Worm (Caenorhabditis elegans) whole organism, L4/young adult: ENCODE results near the gene fipr-10.

Experiments
- W03F9.2 ChIP-seq: fragments of 150-350 bp; optimal IDR thresholded peaks from 2 replicates; lab custom pipeline; 2014; ENCODE audit warnings: missing biosample characterization, missing genetic modification characterization
- dao-5 ChIP-seq: sonication (generic microtip); optimal IDR thresholded peaks from 2 replicates; lab custom pipeline; 2016; ENCODE audit warnings: missing genotype, missing genetic modification characterization, moderate library complexity, missing compliant biosample characterization
- him-1 ChIP-seq: sonication (generic microtip); optimal IDR thresholded peaks from 2 replicates; lab custom pipeline; 2016; ENCODE audit warnings: missing genotype, missing genetic modification reagents, missing genetic modification characterization, missing compliant biosample characterization

The fipr-10 gene

ce11 chrV:9918410-9918809 lies 4.4 kb downstream of the fipr-10 start, which contains the start of gene C50H2.5:
Gene C50H2.5, plus strand, starts transcription at chrV:9918710.
- no peak for TF ChIP-seq dao-5 (tag; lab: Kevin White, UChicago)
- TF ChIP-seq him-1 (tag; lab: Kevin White, UChicago): no peak
- no peak for TF ChIP-seq W03F9.2 (tag; lab: Kevin White, UChicago)

DNA sequence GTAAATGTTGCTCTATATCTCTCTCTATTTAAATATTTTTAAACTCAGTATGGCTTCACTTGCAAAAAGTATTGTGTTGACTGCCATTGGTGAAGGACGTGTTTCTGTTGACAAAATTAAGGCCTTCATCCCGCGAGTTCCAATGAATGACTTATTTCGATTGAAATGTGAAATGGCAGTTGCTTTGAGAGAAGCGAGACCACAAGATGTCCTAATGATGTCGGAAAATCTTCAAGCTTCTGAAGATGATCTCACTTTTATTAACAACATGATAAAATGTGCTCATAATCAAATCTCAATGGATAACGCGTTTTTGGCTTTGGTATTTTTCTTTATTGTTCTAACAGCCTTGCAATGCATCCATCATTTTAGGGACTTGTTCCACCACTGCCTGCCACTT lies 7.3 kb downstream of the fipr-10 start, which contains the start of gene ceh-75:
ceh-75 (plus strand) TSS at position 50 of the 400 bp plus-strand sequence.
- no peak for TF ChIP-seq him-1 (tag; lab: Kevin White, UChicago)
- TF ChIP-seq W03F9.2 (tag; lab: Kevin White, UChicago): no peak
- TF ChIP-seq dao-5 (tag; lab: Kevin White, UChicago): no peak

DNA sequence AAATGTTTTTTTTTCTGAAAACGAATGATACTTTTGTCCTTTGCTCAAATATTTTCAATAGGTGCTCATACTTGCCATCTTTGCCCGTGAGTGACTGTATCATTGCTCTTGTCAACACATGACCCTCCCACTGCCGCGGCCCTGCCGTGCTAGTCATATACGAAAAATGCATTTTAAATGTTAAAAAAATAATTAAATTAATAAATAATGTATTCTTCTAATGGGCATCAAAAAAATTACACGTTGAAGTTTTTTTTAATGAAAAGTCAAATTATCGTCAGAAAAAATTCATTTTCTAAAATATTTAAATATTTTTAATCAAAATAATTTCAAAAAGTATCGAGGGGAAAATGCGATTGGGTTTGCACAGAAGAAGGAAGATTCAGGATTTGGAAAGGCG lies 8.5 kb downstream of the fipr-10 start, which contains the start of gene C50H2.7:
C50H2.7 (plus strand) TSS at position 301 of the 400 bp plus-strand sequence.
- TF ChIP-seq him-1 (tag; lab: Kevin White, UChicago): no peak
- TF ChIP-seq dao-5 (tag; lab: Kevin White, UChicago): no peak
- no peak for TF ChIP-seq W03F9.2 (tag; lab: Kevin White, UChicago)

DNA sequence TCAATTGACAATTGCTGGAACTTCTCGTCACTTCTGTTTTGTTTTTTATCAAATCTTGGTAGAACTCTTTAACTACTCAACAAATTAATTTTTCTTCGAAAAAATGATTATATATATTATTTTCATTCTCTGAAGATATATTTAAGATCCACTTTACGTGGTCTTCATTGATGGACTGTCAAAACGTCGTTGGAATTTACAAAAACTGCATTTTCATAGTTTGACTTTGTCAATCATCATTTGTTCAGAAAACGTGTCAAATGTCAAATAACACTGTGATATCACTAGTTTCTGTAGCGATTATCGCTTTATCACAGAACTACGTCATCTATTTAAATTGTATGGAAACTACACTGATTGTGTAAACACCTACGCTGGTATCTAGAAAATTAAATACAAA lies 10.4 kb downstream of the fipr-10 start:
- TF ChIP-seq him-1 (tag; lab: Kevin White, UChicago): no peak

DNA sequence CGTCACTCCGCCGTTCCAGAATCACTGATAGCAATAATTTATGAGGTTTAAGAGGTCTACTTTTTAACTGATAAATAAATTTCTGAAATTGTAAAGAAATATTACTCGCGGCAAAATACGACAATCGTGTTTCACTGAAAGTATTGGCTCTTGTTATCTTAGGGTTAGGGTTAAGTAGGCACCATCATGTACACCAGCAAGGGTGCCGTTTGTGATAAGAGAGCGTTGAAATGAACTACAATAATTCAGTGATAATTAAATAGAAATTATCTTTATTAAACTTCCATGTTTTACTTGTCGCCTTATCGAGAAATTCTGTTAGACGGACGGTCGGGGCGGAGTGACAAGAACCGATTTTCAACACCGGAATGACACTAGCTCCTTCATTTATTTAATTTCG lies 11.7 kb downstream of the fipr-10 start:
- TF ChIP-seq him-1 (tag; lab: Kevin White, UChicago) (no peak), W03F9.2 (tag; lab: Kevin White, UChicago) (no peak), dao-5 (tag; lab: Kevin White, UChicago) (no peak)

- TF ChIP-seq dao-5 (tag; lab: Kevin White, UChicago) (no peak), him-1 (tag; lab: Kevin White, UChicago) (no peak), W03F9.2 (tag; lab: Kevin White, UChicago) (no peak)
Measured at ce11 chrV:9926240-9926639, 12.3 kb downstream of the fipr-10 start, which contains the start of gene C50H2.13. Gene C50H2.13, plus strand, starts transcription at chrV:9926540.

DNA sequence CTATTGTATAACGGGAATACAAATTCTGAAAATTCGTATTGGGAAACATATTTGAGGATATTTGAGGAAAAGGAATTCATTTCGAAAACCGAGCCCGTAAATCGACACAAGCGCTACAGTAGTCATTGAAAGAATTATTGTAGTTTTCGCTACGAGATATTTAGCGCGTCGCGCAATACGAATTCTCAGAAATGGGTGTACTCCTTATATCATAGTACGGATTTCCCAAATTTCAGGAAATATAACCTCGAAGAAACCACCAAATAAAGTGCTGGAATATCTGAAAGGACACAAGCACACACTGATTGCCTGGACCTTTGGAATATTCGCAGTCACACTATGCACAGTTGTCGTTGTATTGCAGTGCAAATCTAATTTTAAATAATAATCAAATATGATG lies 13.4 kb downstream of the fipr-10 start:
- TF ChIP-seq dao-5 (tag; lab: Kevin White, UChicago) (no peak), him-1 (tag; lab: Kevin White, UChicago) (no peak), W03F9.2 (tag; lab: Kevin White, UChicago) (no peak)

DNA sequence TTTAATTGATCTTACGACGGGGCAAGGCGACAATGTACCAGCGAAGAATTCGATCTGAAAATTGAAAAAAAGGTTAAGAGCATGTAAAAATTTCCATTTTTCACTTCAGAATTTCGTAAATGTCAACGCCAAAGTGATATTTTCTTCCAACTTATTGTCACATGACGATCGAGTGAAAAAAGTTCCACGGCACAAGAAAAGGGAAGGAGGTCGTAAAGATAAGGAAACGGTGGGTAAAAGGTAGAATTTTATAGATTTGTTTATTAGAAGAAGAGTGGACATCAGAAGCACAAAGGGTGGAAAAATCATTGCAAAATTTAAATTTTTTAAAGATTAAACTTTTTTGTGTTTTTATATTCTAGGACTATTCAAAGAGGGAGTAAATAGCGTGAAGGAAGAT lies 14.0 kb downstream of the fipr-10 start:
- TF ChIP-seq dao-5 (tag; lab: Kevin White, UChicago): no peak
- TF ChIP-seq him-1 (tag; lab: Kevin White, UChicago): no peak
- TF ChIP-seq W03F9.2 (tag; lab: Kevin White, UChicago): no peak

- TF ChIP-seq dao-5 (tag; lab: Kevin White, UChicago): no peak
- no peak for TF ChIP-seq him-1 (tag; lab: Kevin White, UChicago)
- no peak for TF ChIP-seq W03F9.2 (tag; lab: Kevin White, UChicago)
Measured at ce11 chrV:9930612-9931065, 16.7 kb downstream of the fipr-10 start, which contains the start of the genes rmh-2 and suds-3. Gene rmh-2, minus strand, starts transcription at chrV:9930775. Gene suds-3, plus strand, starts transcription at chrV:9931015.

ce11 chrV:9937435-9937834 lies 23.5 kb downstream of the fipr-10 start, which contains the start of gene srj-33:
Gene srj-33, minus strand, starts transcription at chrV:9937535.
- TF ChIP-seq him-1 (tag; lab: Kevin White, UChicago): no peak
- TF ChIP-seq dao-5 (tag; lab: Kevin White, UChicago): no peak
- no peak for TF ChIP-seq W03F9.2 (tag; lab: Kevin White, UChicago)

DNA sequence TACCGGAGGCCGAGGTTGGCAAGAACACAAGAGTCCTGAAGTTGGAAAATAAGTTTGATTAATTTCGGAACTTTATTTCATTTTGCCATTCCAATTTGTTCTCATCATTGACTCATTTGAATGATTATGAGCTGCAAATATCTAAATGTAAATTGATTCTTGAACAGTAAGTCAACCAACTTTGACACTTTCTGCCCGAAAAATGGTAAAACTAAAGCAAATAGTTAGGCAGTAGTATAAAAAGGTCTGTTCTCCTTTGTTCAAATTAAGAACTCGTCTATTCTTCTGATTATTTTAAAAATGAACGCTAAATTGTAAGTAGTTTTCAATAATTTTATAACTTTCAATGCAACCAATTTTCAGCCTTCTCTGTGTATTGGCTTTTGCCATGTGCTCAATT lies 29.1 kb downstream of the fipr-10 start, which contains the start of gene fipr-12:
fipr-12 (plus strand) TSS at position 301 of the 400 bp plus-strand sequence.
- no peak for TF ChIP-seq him-1 (tag; lab: Kevin White, UChicago)
- no peak for TF ChIP-seq W03F9.2 (tag; lab: Kevin White, UChicago)
- no peak for TF ChIP-seq dao-5 (tag; lab: Kevin White, UChicago)

DNA sequence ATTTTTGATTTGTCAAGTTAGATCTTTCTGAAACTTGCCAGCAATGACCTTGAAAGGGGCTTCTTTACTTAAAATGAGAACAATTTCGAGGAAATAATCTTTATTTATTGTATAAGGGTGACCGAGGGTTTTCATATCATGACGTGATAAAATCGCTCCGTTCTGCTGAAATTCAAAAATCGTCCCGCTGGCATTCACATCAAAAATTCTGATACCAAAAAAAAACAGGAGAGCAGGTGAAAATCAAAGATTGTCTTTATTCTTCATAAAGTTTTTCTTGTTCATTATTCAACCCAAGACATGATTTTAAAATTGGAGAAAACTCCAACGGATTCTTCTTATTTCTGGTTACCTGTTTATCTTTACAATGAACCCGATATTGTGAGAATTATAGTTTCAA lies 30.1 kb downstream of the fipr-10 start, which contains the start of gene sre-28:
sre-28 (plus strand) TSS at position 301 of the 400 bp plus-strand sequence.
- no peak for TF ChIP-seq dao-5 (tag; lab: Kevin White, UChicago)
- no peak for TF ChIP-seq W03F9.2 (tag; lab: Kevin White, UChicago)
- TF ChIP-seq him-1 (tag; lab: Kevin White, UChicago): no peak

DNA sequence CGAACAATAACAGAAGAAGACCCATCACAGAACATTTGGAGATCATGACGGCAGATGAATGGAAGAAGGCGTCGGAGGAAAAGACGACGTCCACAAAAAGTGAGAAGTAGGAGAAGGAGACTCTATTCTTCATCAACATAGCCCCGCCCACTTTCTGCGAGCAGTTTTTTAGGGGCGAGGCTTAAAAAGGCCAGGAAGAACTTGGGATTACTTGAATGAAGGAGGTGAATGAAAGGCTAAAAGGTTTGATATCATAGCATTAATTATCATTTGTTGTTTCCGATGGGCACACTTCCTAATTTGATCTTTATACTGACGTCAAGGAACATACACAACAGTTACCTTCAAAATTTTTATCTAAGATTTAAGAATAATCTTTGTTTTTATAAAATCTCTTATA lies 34.9 kb downstream of the fipr-10 start, which contains the start of gene nlp-58:
nlp-58 (minus strand) TSS at position 101 of the 400 bp plus-strand sequence.
- no peak for TF ChIP-seq W03F9.2 (tag; lab: Kevin White, UChicago)
- no peak for TF ChIP-seq him-1 (tag; lab: Kevin White, UChicago)
- TF ChIP-seq dao-5 (tag; lab: Kevin White, UChicago): no peak

ce11 chrV:9950861-9951260 lies 36.9 kb downstream of the fipr-10 start, which contains the start of gene ttr-46:
Gene ttr-46, plus strand, starts transcription at chrV:9951233.
- TF ChIP-seq him-1 (tag; lab: Kevin White, UChicago): no peak
- no peak for TF ChIP-seq dao-5 (tag; lab: Kevin White, UChicago)
- TF ChIP-seq W03F9.2 (tag; lab: Kevin White, UChicago): no peak
